Worm (Caenorhabditis elegans): ENCODE data around the gene Y19D10B.6.
"Not testable (repeated sequence)": the region's sequence is repeated elsewhere in the genome, so short reads cannot be mapped to it uniquely, and the experiment has no call there.

Gene Y19D10B.6

ce11 chrV:2321001-2321400 is at the start of gene Y19D10B.6:
Y19D10B.6 (minus strand) TSS chrV:2321101.
- TF ChIP-seq zfp-2 (tag; optimal IDR thresholded peaks at IDR 0.05); mdt-29 (GFP tag; IDR thresholded peaks at IDR 0.05); dve-1 (tag; optimal IDR thresholded peaks at IDR 0.05; ENCODE audit: insufficient read depth): not testable (repeated sequence)

ce11 chrV:2343572-2343971 is 22.7 kb upstream of the Y19D10B.6 start:
- no peak for TF ChIP-seq attf-4 (tag; optimal IDR thresholded peaks at IDR 0.05)
- no peak for TF ChIP-seq zip-11 (GFP tag; IDR thresholded peaks at IDR 0.05)
- no peak for TF ChIP-seq Y75B8A.6 (GFP tag; IDR thresholded peaks at IDR 0.05)
- no peak for TF ChIP-seq zag-1 (tag; optimal IDR thresholded peaks at IDR 0.05)
- peak; percentile 93 for TF ChIP-seq set-16 (GFP tag; IDR thresholded peaks at IDR 0.05)
- TF ChIP-seq F49E8.2 (tag; optimal IDR thresholded peaks at IDR 0.05; ENCODE audit: borderline replicate concordance), result no peak

- TF ChIP-seq mdt-29 (GFP tag; IDR thresholded peaks at IDR 0.05) (no peak), set-16 (GFP tag; IDR thresholded peaks at IDR 0.05) (peak; percentile 69; the same call in 1 of the 2 replicates), spr-3 (GFP tag; optimal IDR thresholded peaks at IDR 0.05) (no peak), D1046.2 (GFP tag; IDR thresholded peaks at IDR 0.05) (no peak), dmd-8 (GFP tag; IDR thresholded peaks at IDR 0.05) (0 out of 2 replicates have a peak, but pooled peaks have one; percentile 32), R02D3.7 (tag; optimal IDR thresholded peaks at IDR 0.05) (no peak), egl-43 (GFP tag; IDR thresholded peaks at IDR 0.05) (peak; percentile 60; the same call in 1 of the 2 replicates)
These were observed 21.2 kb upstream of the Y19D10B.6 start for ce11 chrV:2342083-2342482.

ce11 chrV:2341285-2341684 is 20.4 kb upstream of the Y19D10B.6 start, which contains the start of gene irld-30:
irld-30 (minus strand) TSS chrV:2341385.
- TF ChIP-seq ceh-82 (tag; optimal IDR thresholded peaks at IDR 0.05), result no peak
- no peak for TF ChIP-seq unc-39 (tag; optimal IDR thresholded peaks at IDR 0.05)
- TF ChIP-seq nhr-28 (tag; optimal IDR thresholded peaks at IDR 0.05), result no peak
- TF ChIP-seq dve-1 (tag; optimal IDR thresholded peaks at IDR 0.05; ENCODE audit: insufficient read depth), result no peak
- TF ChIP-seq F44E2.7 (GFP tag; IDR thresholded peaks at IDR 0.05), result no peak
- TF ChIP-seq nhr-42 (GFP tag; IDR thresholded peaks at IDR 0.05), result no peak
- no peak for TF ChIP-seq gei-8 (GFP tag; optimal IDR thresholded peaks at IDR 0.05)
- no peak for TF ChIP-seq snpc-4 (tag; optimal IDR thresholded peaks at IDR 0.05)
- TF ChIP-seq tra-1 (GFP tag; IDR thresholded peaks at IDR 0.05), result no peak
- no peak for TF ChIP-seq vab-7 (GFP tag; IDR thresholded peaks at IDR 0.05)
- no peak for TF ChIP-seq T26A8.4 (GFP tag; IDR thresholded peaks at IDR 0.05)
- TF ChIP-seq ZK546.5 (tag; optimal IDR thresholded peaks at IDR 0.05), result no peak
- no peak for TF ChIP-seq ceh-32 (tag; optimal IDR thresholded peaks at IDR 0.05; ENCODE audit: poor library complexity)
- no peak for TF ChIP-seq zip-2 (tag; optimal IDR thresholded peaks at IDR 0.05)
- no peak for TF ChIP-seq ceh-62 (tag; optimal IDR thresholded peaks at IDR 0.05)
- no peak for TF ChIP-seq zfp-3 (GFP tag; conservative IDR thresholded peaks at IDR 0.05)
- TF ChIP-seq nhr-25 (tag; optimal IDR thresholded peaks at IDR 0.05; ENCODE audit: borderline replicate concordance, insufficient read depth), result no peak
- no peak for TF ChIP-seq ceh-20 (GFP tag; IDR thresholded peaks at IDR 0.05)
- TF ChIP-seq sdz-12 (GFP tag; optimal IDR thresholded peaks at IDR 0.05), result no peak

- no peak for TF ChIP-seq duxl-1 (tag; optimal IDR thresholded peaks at IDR 0.05; ENCODE audit: poor library complexity)
- no peak for TF ChIP-seq R02D3.7 (tag; optimal IDR thresholded peaks at IDR 0.05)
- no peak for TF ChIP-seq ZK546.5 (tag; optimal IDR thresholded peaks at IDR 0.05)
- TF ChIP-seq mdl-1 (tag; optimal IDR thresholded peaks at IDR 0.05), result no peak
- TF ChIP-seq snpc-1.2 (GFP tag; IDR thresholded peaks at IDR 0.05), result no peak
- no peak for TF ChIP-seq D1046.2 (GFP tag; IDR thresholded peaks at IDR 0.05)
- no peak for TF ChIP-seq dve-1 (tag; optimal IDR thresholded peaks at IDR 0.05; ENCODE audit: insufficient read depth)
- no peak for TF ChIP-seq nhr-6 (tag; optimal IDR thresholded peaks at IDR 0.05)
- no peak for TF ChIP-seq nhr-48 (tag; optimal IDR thresholded peaks at IDR 0.05)
- no peak for TF ChIP-seq hlh-30 (tag; optimal IDR thresholded peaks at IDR 0.05; ENCODE audit: insufficient read depth)
- no peak for TF ChIP-seq dmd-8 (GFP tag; IDR thresholded peaks at IDR 0.05)
- no peak for TF ChIP-seq ceh-62 (tag; optimal IDR thresholded peaks at IDR 0.05)
- no peak for TF ChIP-seq nhr-42 (GFP tag; IDR thresholded peaks at IDR 0.05)
These were observed 17.6 kb upstream of the Y19D10B.6 start, which contains the start of gene irld-29 for ce11 chrV:2338538-2338937. irld-29 (minus strand) TSS chrV:2338638.

All from whole organism, L4 larva.